Worm (Caenorhabditis elegans) whole organism, dauer: Measurements from ENCODE around the gene mpz-3.

Source experiments
- unc-62 ChIP-seq: sonication (generic microtip); optimal IDR thresholded peaks from 2 replicates; lab custom pipeline; 2017; ENCODE audit warnings: missing biosample characterization, missing genetic modification reagents, missing genetic modification characterization

mpz-3 gene

ce11 chrII:6528629-6529028 is 36.6 kb downstream of the mpz-3 start, which contains the start of gene C56E6.4:
C56E6.4 (minus strand) TSS chrII:6528729.
- TF ChIP-seq unc-62 (GFP tag; lab: Kevin White, UChicago), result no peak

- TF ChIP-seq unc-62 (GFP tag; lab: Kevin White, UChicago), result no peak
These were observed 39.0 kb downstream of the mpz-3 start for ce11 chrII:6526136-6526684.

- TF ChIP-seq unc-62 (GFP tag; lab: Kevin White, UChicago), result no peak
These were observed 40.7 kb downstream of the mpz-3 start, which contains the start of gene C56E6.2 for ce11 chrII:6524501-6524977. C56E6.2 (plus strand) TSS chrII:6524927.

- TF ChIP-seq unc-62 (GFP tag; lab: Kevin White, UChicago), result no peak
These were observed 41.3 kb downstream of the mpz-3 start for ce11 chrII:6523940-6524339.

ce11 chrII:6522622-6523254 is 42.5 kb downstream of the mpz-3 start:
- no peak for TF ChIP-seq unc-62 (GFP tag; lab: Kevin White, UChicago)

ce11 chrII:6521316-6521715 is 43.9 kb downstream of the mpz-3 start, which contains the start of gene toe-2:
toe-2 (minus strand) TSS chrII:6521385.
- no peak for TF ChIP-seq unc-62 (GFP tag; lab: Kevin White, UChicago)

ce11 chrII:6520103-6520502 is 45.1 kb downstream of the mpz-3 start:
- TF ChIP-seq unc-62 (GFP tag; lab: Kevin White, UChicago), result no peak

- TF ChIP-seq unc-62 (GFP tag; lab: Kevin White, UChicago), result no peak
These were observed 45.5 kb downstream of the mpz-3 start for ce11 chrII:6519703-6520102.

- TF ChIP-seq unc-62 (GFP tag; lab: Kevin White, UChicago), result no peak
These were observed 48.9 kb downstream of the mpz-3 start, which contains the start of gene C56E6.7 for ce11 chrII:6516276-6516675. C56E6.7 (plus strand) TSS chrII:6516576.

- no peak for TF ChIP-seq unc-62 (GFP tag; lab: Kevin White, UChicago)
These were observed 51.3 kb downstream of the mpz-3 start, which contains the start of gene R05G9R.1 for ce11 chrII:6513911-6514310. R05G9R.1 (minus strand) TSS chrII:6514011.
